Fruit fly (Drosophila melanogaster): ENCODE data around the gene Jon99Fi.
A peak's percentile ranks its signal among the peaks of the same experiment; 100 is the strongest.

Gene Jon99Fi

DNA sequence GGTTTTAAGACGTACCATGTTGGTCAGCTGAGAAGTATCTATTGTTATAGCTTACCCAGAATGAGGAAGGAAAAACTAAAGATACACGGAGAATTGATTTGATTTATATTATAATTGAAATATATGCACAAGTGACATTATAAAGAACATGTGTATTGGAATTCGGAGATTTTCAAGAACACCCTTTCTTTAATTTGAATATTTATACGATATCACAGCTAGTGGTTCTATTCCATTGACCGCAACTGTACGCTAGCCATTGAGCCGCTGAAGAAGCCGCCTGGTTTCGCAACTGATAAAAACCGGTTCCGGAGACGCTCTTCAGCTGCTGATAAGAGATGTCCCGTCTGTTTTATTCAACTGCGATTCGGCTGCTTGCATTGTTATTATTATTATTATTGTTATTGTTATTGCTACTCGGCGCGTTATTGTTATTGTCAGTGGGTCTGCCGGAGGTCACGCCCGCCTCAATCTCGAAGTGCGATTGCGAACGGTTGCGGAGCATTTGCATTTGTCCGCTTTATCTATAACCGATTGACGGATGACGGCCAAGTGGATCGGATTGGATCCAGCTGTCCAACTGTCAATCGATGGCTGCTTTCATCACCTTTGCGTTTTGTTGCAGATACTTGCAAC lies 27.0 kb upstream of the Jon99Fi start (continued):
- TF ChIP-seq CG10209 (GFP tag; optimal IDR thresholded peaks at IDR 0.05) (no peak), MESR4 (GFP tag; optimal IDR thresholded peaks at IDR 0.05) (no peak), CG9797 (GFP tag; optimal IDR thresholded peaks at IDR 0.05) (no peak), BtbVII (GFP tag; optimal IDR thresholded peaks at IDR 0.05) (no peak), CG1024 (GFP tag; IDR thresholded peaks at IDR 0.05) (no peak), CG12391 (tag; optimal IDR thresholded peaks at IDR 0.05) (peak; percentile 43), gcm (GFP tag; optimal IDR thresholded peaks at IDR 0.05) (peak; percentile 15), ranshi (GFP tag; IDR thresholded peaks at IDR 0.05) (peak; percentile 31; the same call in 1 of the 2 replicates), CG31441 (GFP tag; IDR thresholded peaks at IDR 0.05) (peak; percentile 56), Dll (GFP tag; IDR thresholded peaks at IDR 0.05; ENCODE audit: partially characterized antibody) (no peak), Deaf1 (tag; optimal IDR thresholded peaks at IDR 0.05) (no peak), maf-S (GFP tag; optimal IDR thresholded peaks at IDR 0.05) (no peak), CG13424 (tag; optimal IDR thresholded peaks at IDR 0.05) (peak; percentile 41), en (GFP tag; optimal IDR thresholded peaks at IDR 0.05) (no peak), CG17829 (tag; optimal IDR thresholded peaks at IDR 0.05) (no peak), odd (GFP tag; optimal IDR thresholded peaks at IDR 0.05) (no peak), unpg (GFP tag; optimal IDR thresholded peaks at IDR 0.05) (peak; percentile 47), ind (GFP tag; optimal IDR thresholded peaks at IDR 0.05) (no peak), Drgx (GFP tag; IDR thresholded peaks at IDR 0.05) (peak; percentile 51; the same call in 1 of the 2 replicates), CG7372 (GFP tag; IDR thresholded peaks at IDR 0.05) (no peak), CG6175 (GFP tag; IDR thresholded peaks at IDR 0.05) (no peak), esg (GFP tag; conservative IDR thresholded peaks at IDR 0.05) (no peak), CG17361 (GFP tag; IDR thresholded peaks at IDR 0.05) (no peak), ttk (GFP tag; IDR thresholded peaks at IDR 0.05) (no peak), Scr (GFP tag; IDR thresholded peaks at IDR 0.05; ENCODE audit: partially characterized antibody) (no peak), CG12942 (GFP tag; optimal IDR thresholded peaks at IDR 0.05) (no peak), CG31388 (GFP tag; optimal IDR thresholded peaks at IDR 0.05) (no peak), Hr51 (GFP tag; optimal IDR thresholded peaks at IDR 0.05) (peak in 1 of 2 experiments; percentile 59), Hand (GFP tag; optimal IDR thresholded peaks at IDR 0.05) (no peak), HLH4C (GFP tag; IDR thresholded peaks at IDR 0.05; ENCODE audit: partially characterized antibody) (no peak), CG15601 (tag; optimal IDR thresholded peaks at IDR 0.05) (no peak)

DNA sequence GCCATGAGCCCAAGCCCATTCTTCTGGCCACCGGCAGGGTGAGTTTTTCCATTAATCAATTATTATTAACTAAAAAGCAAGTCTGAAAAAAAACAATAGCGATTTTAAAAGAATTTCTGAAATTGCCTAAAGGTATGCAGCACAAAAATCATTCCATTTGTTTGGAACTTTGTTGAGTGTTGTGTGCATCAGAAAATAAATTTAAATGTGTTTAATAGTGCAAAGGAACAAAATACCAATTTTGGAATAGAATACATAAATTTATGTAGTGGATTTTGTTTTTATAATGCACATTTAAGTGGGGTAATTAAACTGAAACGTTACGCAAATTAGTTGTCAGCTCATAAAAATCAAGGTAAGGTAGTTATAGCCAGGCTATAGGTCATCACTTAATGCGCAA lies 24.5 kb upstream of the Jon99Fi start:
- TF ChIP-seq CG18011 (GFP tag; optimal IDR thresholded peaks at IDR 0.05): peak; percentile 91
- TF ChIP-seq trh (GFP tag; optimal IDR thresholded peaks at IDR 0.05): no peak

DNA sequence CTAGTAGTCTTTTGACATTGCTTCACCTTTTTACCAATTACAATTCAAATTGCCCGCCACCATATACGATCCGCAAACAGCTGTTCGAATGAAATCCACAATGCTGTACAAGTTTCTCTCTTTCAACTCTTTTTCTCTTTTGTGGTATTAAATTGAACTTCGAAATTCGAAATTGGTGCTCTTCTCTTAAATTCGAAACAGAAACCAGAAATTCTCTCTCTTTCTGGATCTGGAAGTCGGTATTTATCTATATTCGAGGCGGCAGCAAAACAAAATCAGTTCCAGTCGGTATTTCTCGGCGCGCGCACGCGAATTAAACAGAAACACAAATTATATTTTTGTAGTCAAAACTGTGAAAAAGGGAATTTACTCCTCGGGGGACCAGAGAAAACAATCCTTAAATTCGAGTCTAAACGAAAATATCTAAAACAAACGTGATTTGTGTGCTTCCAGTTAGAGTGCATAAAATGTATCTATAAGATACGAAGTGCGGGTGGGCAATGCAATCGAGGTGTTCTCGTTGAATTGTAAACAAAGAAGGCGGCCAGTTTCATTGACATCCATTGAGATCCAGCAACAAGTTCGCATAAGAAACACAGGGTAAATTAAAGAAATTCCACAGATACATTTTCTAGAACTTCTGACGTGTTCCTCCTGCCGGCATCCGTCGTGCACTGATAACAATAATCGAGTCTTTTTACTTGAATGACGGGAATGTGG lies 22.8 kb upstream of the Jon99Fi start, which contains the start of gene PH4alphaEFB:
Gene PH4alphaEFB, plus strand, starts transcription at position 276 of the 720 bp plus-strand sequence.
- TF ChIP-seq CG33557 (GFP tag; optimal IDR thresholded peaks at IDR 0.05) (peak; percentile 7), CG7928 (GFP tag; optimal IDR thresholded peaks at IDR 0.05) (no peak), CG16813 (GFP tag; IDR thresholded peaks at IDR 0.05; ENCODE audit: partially characterized antibody) (no peak), ken (GFP tag; IDR thresholded peaks at IDR 0.05) (no peak), Med (GFP tag) (peak; percentile 43), CG4328 (GFP tag; optimal IDR thresholded peaks at IDR 0.05) (no peak), Dll (GFP tag; IDR thresholded peaks at IDR 0.05; ENCODE audit: partially characterized antibody) (peak; percentile 22; the same call in 1 of the 4 replicates), CG34422 (GFP tag; IDR thresholded peaks at IDR 0.05) (peak; percentile 56; the same call in 2 of the 3 replicates), scrt (GFP tag; optimal IDR thresholded peaks at IDR 0.05) (peak; percentile 84), CG4854 (GFP tag; optimal IDR thresholded peaks at IDR 0.05) (no peak), CG5953 (GFP tag; IDR thresholded peaks at IDR 0.05) (0 out of 2 replicates have a peak, but pooled peaks have one; percentile 15), BEAF-32 (GFP tag; optimal IDR thresholded peaks at IDR 0.05) (no peak), CG30020 (tag; optimal IDR thresholded peaks at IDR 0.05) (peak; percentile 7), Fer1 (GFP tag; optimal IDR thresholded peaks at IDR 0.05) (peak; percentile 45), E2f2 (GFP tag; IDR thresholded peaks at IDR 0.05) (peak; percentile 92)
